Worm (Caenorhabditis elegans): ENCODE measurements around the gene tbc-9.

Gene tbc-9

ce11 chrIV:13502806-13503363 is at the start of gene tbc-9:
Gene tbc-9, minus strand, starts transcription at chrIV:13502856.
- TF ChIP-seq sup-37 (GFP tag; optimal IDR thresholded peaks at IDR 0.05) (no peak), dpl-1 (GFP tag; optimal IDR thresholded peaks at IDR 0.05) (peak in 1 of 3 experiments; percentile 5), nhr-85 (tag) (no peak)

- TF ChIP-seq grh-1 (GFP tag; IDR thresholded peaks at IDR 0.05) (no peak), hlh-4 (tag; optimal IDR thresholded peaks at IDR 0.05) (peak; percentile 15), blmp-1 (tag; optimal IDR thresholded peaks at IDR 0.05) (no peak)
These were observed 46.7 kb upstream of the tbc-9 start for ce11 chrIV:13549350-13549749.

- TF ChIP-seq F16B12.6 (tag; optimal IDR thresholded peaks at IDR 0.05) (no peak), nhr-84 (tag; optimal IDR thresholded peaks at IDR 0.05) (no peak), lir-3 (tag; optimal IDR thresholded peaks at IDR 0.05; ENCODE audit: poor library complexity) (no peak), lin-14 (GFP tag; optimal IDR thresholded peaks at IDR 0.05) (no peak), skn-1 (tag; optimal IDR thresholded peaks at IDR 0.05) (no peak), pqm-1 (tag; optimal IDR thresholded peaks at IDR 0.05) (no peak), ceh-63 (GFP tag; optimal IDR thresholded peaks at IDR 0.05) (no peak)
These were observed 45.5 kb upstream of the tbc-9 start, which contains the start of gene F52G2.3 for ce11 chrIV:13548188-13548587. Gene F52G2.3, minus strand, starts transcription at chrIV:13548230.

- TF ChIP-seq elt-3 (tag; optimal IDR thresholded peaks at IDR 0.05) (no peak), efl-1 (optimal IDR thresholded peaks at IDR 0.05) (no peak), efl-1 (GFP tag; optimal IDR thresholded peaks at IDR 0.05 in 1 of 2) (peak in 1 of 2 experiments; percentile 66)
These were observed 37.5 kb upstream of the tbc-9 start, which contains the start of gene rsd-2 for ce11 chrIV:13540165-13540564. Gene rsd-2, minus strand, starts transcription at chrIV:13540265.

- TF ChIP-seq blmp-1 (tag; optimal IDR thresholded peaks at IDR 0.05), result no peak
- TF ChIP-seq C04F5.9 (tag; optimal IDR thresholded peaks at IDR 0.05), result no peak
- no peak for TF ChIP-seq egl-27 (tag; optimal IDR thresholded peaks at IDR 0.05)
- no peak for TF ChIP-seq elt-3 (tag; optimal IDR thresholded peaks at IDR 0.05)
- no peak for TF ChIP-seq jun-1 (tag; optimal IDR thresholded peaks at IDR 0.05)
- no peak for TF ChIP-seq unc-130 (tag; optimal IDR thresholded peaks at IDR 0.05)
- no peak for TF ChIP-seq lin-15B (tag; optimal IDR thresholded peaks at IDR 0.05)
- no peak for TF ChIP-seq nhr-71 (tag; optimal IDR thresholded peaks at IDR 0.05)
- no peak for TF ChIP-seq lin-13 (GFP tag; optimal IDR thresholded peaks at IDR 0.05)
- peak; percentile 66 for TF ChIP-seq F16B12.6 (tag; optimal IDR thresholded peaks at IDR 0.05)
- peak; percentile 50 to 85 for TF ChIP-seq lsy-2 (tag; optimal IDR thresholded peaks at IDR 0.05)
- no peak for TF ChIP-seq xbp-1 (tag; optimal IDR thresholded peaks at IDR 0.05)
- no peak for TF ChIP-seq irx-1 (tag; optimal IDR thresholded peaks at IDR 0.05)
- no peak for TF ChIP-seq fkh-8 (tag; optimal IDR thresholded peaks at IDR 0.05)
- TF ChIP-seq zip-4 (GFP tag; optimal IDR thresholded peaks at IDR 0.05), result no peak
- no peak for TF ChIP-seq aha-1 (tag; optimal IDR thresholded peaks at IDR 0.05)
These were observed 36.2 kb upstream of the tbc-9 start for ce11 chrIV:13538901-13539300.

ce11 chrIV:13525223-13525622 is 22.6 kb upstream of the tbc-9 start:
- TF ChIP-seq irx-1 (tag; optimal IDR thresholded peaks at IDR 0.05), result no peak
- TF ChIP-seq nhr-76 (tag; optimal IDR thresholded peaks at IDR 0.05), result no peak
- no peak for TF ChIP-seq elt-2 (tag; optimal IDR thresholded peaks at IDR 0.05)

DNA sequence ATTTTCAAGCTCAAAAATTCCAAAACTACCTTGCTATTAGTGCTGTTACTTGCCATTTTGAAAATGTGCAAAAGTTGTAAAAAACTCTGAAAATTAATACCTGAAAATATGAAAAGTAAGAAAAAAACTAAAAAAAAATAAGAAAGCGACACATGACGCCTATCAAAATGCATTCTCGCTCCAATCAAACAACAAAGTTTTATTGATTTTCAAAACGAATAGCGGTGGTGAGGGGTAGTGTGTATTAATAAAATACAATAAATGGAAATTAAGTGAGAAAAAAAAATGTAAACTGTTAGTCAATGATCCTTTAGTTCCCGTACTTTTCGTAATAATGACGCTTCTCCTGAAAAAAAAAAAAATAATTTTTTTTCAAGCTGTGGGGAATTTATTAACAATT is 19.1 kb upstream of the tbc-9 start, which contains the start of gene dcap-2:
Gene dcap-2, minus strand, starts transcription at position 86 of the 400 bp plus-strand sequence.
- TF ChIP-seq mep-1 (tag; optimal IDR thresholded peaks at IDR 0.05), result peak; percentile 14
- no peak for TF ChIP-seq ceh-8 (GFP tag; optimal IDR thresholded peaks at IDR 0.05)
- TF ChIP-seq nhr-76 (tag; optimal IDR thresholded peaks at IDR 0.05), result no peak
- peak in 1 of 2 experiments; percentile 6 for TF ChIP-seq efl-1 (optimal IDR thresholded peaks at IDR 0.05)
- TF ChIP-seq efl-1 (GFP tag; optimal IDR thresholded peaks at IDR 0.05 in 1 of 2), result peak in 1 of 2 experiments; percentile 4
- TF ChIP-seq dpl-1 (GFP tag; optimal IDR thresholded peaks at IDR 0.05), result peak in 1 of 3 experiments; percentile 21
- TF ChIP-seq blmp-1 (tag; optimal IDR thresholded peaks at IDR 0.05), result peak; percentile 29
- no peak for TF ChIP-seq egl-27 (tag; optimal IDR thresholded peaks at IDR 0.05)
- TF ChIP-seq hlh-4 (tag; optimal IDR thresholded peaks at IDR 0.05), result no peak
- TF ChIP-seq lsy-2 (tag; optimal IDR thresholded peaks at IDR 0.05), result peak in 1 of 2 experiments; percentile 49
- peak; percentile 5 for TF ChIP-seq C16A3.4 (tag; optimal IDR thresholded peaks at IDR 0.05)
- TF ChIP-seq nhr-237 (tag; optimal IDR thresholded peaks at IDR 0.05), result no peak
- TF ChIP-seq sptf-1 (tag; optimal IDR thresholded peaks at IDR 0.05), result no peak
- TF ChIP-seq lin-35 (GFP tag; optimal IDR thresholded peaks at IDR 0.05), result peak in 1 of 2 experiments; percentile 47
- TF ChIP-seq C34B4.2 (tag; optimal IDR thresholded peaks at IDR 0.05), result no peak
